Worm (Caenorhabditis elegans) whole organism, dauer: ENCODE data around the gene gpa-11.

Source experiments
- unc-62 ChIP-seq: sonication (generic microtip); optimal IDR thresholded peaks from 2 replicates; lab custom pipeline; 2017; ENCODE audit warnings: missing biosample characterization, missing genetic modification reagents, missing genetic modification characterization

The gpa-11 gene

ce11 chrII:4246897-4247296 lies at the start of gene gpa-11:
gpa-11 (plus strand) TSS chrII:4247197.
- TF ChIP-seq unc-62 (GFP tag; lab: Kevin White, UChicago): no peak

DNA sequence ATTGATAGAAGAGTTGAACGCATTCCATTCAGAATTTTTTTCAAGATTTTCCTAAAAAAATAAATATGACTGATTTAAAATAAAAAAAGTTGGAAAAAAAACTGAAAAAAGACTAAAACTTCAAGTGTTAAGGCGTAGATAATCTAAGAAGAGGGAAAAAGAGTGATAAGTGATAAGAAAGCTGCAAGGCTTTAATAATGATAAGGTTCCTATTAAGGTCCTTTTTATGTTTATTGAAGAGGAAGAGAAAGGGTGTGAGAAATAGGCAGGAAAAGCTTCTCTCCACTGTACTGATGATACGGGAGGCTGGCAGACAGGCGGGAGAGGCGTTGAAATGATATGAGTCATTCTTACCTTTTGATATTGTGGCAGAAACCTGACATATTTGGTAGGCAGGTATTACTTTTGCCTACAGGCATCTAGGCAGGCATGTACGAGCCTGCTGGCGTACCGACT lies 43.2 kb upstream of the gpa-11 start, which contains the start of gene mth-1:
Gene mth-1, minus strand, starts transcription at position 51 of the 456 bp plus-strand sequence.
- TF ChIP-seq unc-62 (GFP tag; lab: Kevin White, UChicago): no peak

- TF ChIP-seq unc-62 (GFP tag; lab: Kevin White, UChicago): no peak
These were observed 37.8 kb upstream of the gpa-11 start, which contains the start of gene F31D5.6 for ce11 chrII:4209071-4209747. F31D5.6 (plus strand) TSS chrII:4209697.

- TF ChIP-seq unc-62 (GFP tag; lab: Kevin White, UChicago): no peak
These were observed 35.9 kb upstream of the gpa-11 start, which contains the start of gene F31D5.7 for ce11 chrII:4211113-4211512. F31D5.7 (plus strand) TSS chrII:4211413.

DNA sequence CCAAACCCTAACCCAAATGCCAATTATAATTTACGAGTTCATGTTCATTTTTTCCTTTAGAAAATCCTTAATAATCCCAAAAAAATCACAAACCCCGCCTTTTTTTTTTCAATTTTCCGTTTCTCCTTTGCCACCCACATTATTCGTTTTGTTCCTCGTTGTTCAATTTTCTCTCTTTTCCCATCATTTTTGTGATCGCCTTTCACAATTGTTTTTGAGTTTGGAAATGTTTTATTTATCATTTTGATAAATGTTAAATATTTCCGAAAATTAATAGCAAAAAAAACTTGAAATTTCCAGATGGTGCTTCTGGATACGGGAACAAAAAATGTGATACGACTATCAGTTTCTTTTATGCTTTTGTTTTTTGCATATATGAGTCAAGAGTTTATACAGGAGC lies 31.7 kb upstream of the gpa-11 start, which contains the start of gene F31D5.2:
Gene F31D5.2, plus strand, starts transcription at position 301 of the 400 bp plus-strand sequence.
- no peak for TF ChIP-seq unc-62 (GFP tag; lab: Kevin White, UChicago)

DNA sequence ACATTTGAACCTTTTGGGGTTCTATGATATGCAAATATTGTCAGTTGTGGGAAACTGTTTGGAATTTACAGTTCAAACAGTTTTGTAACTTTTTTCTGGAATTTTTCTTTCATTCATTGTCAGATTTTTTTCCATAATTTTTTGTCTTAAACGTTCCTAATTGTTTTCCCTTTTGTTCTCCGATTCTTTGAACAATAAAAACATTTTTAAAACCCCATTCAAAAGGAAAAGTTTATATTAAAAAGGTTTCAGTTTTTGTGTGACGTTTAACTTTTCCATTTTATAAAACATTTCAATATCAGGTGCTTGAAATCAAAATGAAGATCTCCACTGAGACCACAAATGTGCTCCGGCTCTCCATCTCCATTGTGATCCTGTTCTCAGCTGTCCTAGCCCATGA lies 27.9 kb upstream of the gpa-11 start, which contains the start of gene F31D5.1:
Gene F31D5.1, plus strand, starts transcription at position 301 of the 400 bp plus-strand sequence.
- TF ChIP-seq unc-62 (GFP tag; lab: Kevin White, UChicago): no peak

DNA sequence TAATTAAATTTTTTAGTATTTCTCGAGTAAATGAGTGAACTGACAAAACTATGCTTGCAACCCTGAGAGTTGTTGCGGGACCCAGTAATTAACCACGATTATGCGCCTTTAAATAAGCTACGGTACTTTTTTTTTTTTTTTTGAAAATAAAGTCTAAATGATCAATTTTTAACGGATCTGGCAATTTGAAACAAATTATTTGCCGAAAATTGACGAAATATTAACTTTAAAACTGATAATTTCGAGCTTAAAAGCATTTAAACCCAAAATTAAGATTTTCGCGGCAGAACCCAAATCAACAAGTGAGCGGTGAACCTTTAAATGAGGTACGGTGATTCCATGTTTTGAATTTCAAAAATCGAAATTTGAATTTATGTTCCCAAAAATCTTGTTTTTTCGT lies 24.5 kb upstream of the gpa-11 start:
- no peak for TF ChIP-seq unc-62 (GFP tag; lab: Kevin White, UChicago)

DNA sequence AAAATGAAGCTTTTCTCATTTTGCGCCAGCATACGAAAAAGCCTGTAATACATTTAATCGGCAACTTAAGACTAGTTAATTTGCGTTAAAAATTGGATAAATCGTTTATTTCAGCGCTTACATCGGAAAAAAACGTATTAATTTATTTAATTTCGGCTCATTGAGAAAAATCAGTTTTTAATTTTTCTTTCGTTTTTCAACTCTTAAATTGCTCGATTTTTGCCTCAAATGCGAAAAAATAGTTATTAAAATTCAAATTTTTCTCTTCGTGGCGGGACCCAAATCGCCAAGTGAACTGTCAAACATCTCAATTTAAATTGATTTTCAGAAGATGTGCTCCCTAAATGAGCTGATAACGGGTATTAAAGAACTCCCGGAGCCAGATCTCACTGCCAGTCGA lies 24.0 kb upstream of the gpa-11 start, which contains the start of gene C16A11.5:
Gene C16A11.5, plus strand, starts transcription at position 323 of the 400 bp plus-strand sequence.
- TF ChIP-seq unc-62 (GFP tag; lab: Kevin White, UChicago): no peak

DNA sequence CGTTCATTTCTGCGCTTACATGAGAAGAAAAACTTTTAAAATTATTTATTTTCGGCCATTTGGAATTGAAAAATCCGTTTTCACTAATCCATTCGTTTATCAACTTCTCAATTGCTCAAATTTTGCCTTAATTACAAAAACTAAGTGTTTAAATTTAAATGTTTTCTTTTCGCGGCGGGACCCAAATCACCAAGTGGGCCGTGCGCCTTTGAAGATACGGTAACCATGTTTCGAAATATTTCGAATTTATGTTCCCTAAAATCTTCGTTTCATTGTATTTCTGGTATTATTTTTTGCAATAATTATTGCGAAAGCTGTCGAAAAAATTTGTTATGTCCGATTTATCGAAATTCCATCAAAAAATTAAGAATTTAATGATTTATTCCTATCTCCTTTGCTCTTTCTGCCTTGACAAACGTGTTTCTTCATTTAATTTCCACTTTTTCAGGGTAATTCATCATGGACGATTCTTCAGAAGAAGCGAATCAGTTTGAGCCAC lies 20.4 kb upstream of the gpa-11 start, which contains the start of gene C16A11.4:
Gene C16A11.4, plus strand, starts transcription at position 449 of the 499 bp plus-strand sequence.
- TF ChIP-seq unc-62 (GFP tag; lab: Kevin White, UChicago): no peak

DNA sequence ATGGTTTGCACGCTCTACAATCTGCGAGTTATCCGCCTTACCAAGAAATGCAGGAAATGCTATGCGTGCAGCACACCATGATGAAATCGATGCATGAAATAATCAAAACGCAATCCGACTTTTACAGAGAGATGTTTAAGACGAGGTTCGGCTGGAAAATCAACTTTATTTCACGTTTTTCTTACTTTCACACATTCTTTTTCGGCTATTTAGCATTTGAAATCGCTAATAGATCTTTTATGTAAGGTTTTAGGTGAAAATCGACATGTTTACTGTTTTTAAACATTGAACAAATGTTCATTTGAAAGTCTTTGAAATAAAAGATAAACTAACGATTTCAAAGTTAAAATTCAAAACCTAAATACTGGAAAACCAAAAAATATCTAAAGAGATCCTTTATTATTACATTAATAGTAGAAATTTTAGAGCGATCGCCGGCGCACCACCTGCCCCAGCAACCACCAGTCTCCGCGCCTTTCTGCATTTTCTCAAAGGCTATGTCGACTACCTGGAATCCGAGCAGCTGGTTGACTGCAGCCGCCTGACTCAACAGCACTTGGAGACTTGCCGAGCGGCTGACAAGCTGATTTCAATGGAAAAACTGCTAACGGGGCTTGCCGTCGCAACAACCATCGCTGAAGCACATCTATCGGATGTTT lies 18.8 kb upstream of the gpa-11 start:
- TF ChIP-seq unc-62 (GFP tag; lab: Kevin White, UChicago): no peak

DNA sequence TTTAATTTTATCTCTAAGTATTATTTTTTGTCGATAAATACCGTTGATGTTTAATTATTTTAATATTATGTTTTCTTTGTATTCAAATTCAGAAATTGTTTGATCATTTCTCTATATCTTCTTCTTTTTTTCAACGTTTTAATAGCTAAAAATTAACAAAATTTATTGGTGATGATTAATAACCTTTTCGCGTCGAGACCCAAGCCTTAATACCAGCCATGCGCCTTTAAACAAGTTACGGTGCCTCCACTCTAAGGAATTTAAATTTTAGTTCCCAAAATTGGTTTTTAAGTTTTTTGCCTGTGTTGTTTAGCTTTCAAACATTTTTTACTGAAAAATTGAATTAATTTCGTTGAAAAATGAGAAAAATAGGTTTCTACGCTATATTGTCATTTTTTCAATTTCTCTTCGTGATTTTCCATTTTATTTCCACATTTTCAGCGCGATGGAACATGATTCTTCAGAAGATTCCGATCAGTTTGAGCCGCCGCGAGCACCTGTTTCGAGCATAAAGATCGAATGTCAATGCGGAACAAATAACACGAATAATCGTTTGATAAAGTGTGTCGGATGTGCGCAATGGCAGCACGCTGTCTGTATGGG lies 17.8 kb upstream of the gpa-11 start, which contains the start of gene C16A11.3:
Gene C16A11.3, plus strand, starts transcription at position 440 of the 603 bp plus-strand sequence.
- no peak for TF ChIP-seq unc-62 (GFP tag; lab: Kevin White, UChicago)

DNA sequence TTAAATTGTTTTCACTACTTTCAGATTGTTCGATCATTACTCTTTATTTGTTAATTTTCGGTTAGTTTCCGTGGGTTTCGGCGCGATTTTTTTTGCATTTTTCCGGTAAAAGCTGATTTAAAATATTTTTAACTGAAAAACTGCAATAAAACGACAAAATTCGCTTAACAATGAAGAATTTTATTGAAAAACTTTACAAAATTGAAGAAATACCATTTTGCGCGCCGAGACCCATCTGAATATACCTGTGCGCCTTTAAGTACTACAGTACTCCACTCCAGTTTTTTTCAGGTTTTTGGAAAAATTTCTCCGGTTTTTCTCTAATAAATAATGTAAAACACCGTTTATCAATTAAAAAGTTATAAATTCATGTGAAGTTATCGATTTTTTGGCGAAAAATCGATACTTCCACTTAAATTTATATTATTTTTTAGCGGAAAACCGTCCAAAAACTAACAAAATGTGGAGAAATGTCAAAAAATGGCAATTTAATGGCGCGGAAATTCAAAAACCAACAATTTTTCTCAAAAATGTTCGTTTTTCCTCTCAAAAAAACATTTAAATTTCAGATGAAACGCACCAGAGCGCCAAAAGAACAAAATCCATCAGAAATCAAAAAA lies 16.1 kb upstream of the gpa-11 start, which contains the start of gene C16A11.10:
Gene C16A11.10, plus strand, starts transcription at position 570 of the 620 bp plus-strand sequence.
- no peak for TF ChIP-seq unc-62 (GFP tag; lab: Kevin White, UChicago)

ce11 chrII:4235959-4236358 lies 11.0 kb upstream of the gpa-11 start, which contains the start of gene fbxc-43:
fbxc-43 (minus strand) TSS chrII:4235996.
- TF ChIP-seq unc-62 (GFP tag; lab: Kevin White, UChicago): no peak

DNA sequence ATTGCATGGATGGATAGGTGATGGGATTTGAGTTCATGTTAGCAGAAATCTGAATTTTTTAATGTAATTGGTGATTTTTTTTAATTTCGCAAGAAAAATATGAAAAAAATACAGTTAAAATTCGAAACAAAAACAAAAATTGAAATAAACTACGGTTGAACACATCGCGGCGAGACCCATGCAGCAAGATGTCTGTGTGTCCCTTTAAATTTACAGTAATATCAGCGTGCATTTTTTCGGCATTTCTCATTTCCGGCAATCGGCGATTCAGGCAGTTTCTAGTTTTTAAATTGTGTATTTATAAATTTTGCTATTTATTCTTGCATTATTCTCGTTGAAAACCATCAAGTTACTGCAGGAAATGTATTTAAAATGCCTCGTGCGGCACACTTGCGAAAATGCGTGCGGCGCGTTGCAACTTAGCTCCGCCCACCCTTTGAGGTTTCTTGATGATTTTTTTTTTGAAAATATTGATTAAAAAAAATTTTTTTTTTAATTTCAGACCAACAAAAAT lies 9.2 kb upstream of the gpa-11 start, which contains the start of the genes fbxc-44 and C16A11.2:
Gene fbxc-44, minus strand, starts transcription at position 51 of the 514 bp plus-strand sequence.
Gene C16A11.2, plus strand, starts transcription at position 503 of the 514 bp plus-strand sequence.
- no peak for TF ChIP-seq unc-62 (GFP tag; lab: Kevin White, UChicago)
